Fruit fly (Drosophila melanogaster) whole organism, embryonic: Measurements from ENCODE around the gene Orct2.
A peak's percentile ranks its signal among the peaks of the same experiment; 100 is the strongest.

Experiments used
- BtbVII ChIP-seq: fragments of 200-800 bp; sonication (Bioruptor generic); optimal IDR thresholded peaks from 3 replicates; lab custom pipeline; 2017; ENCODE audit warnings: missing biosample characterization, mild to moderate bottlenecking, missing genetic modification characterization
- CG10654 ChIP-seq: fragments of 200-800 bp; sonication (Bioruptor generic); optimal IDR thresholded peaks from 2 replicates; lab custom pipeline; 2016; ENCODE audit warnings: missing biosample characterization, missing genetic modification characterization
- CG11560 ChIP-seq: fragments of 200-800 bp; sonication (Bioruptor generic); IDR thresholded peaks from 3 replicates; pipeline ENCODE4 v1.3.6; 2022; ENCODE audit warnings: missing biosample characterization, missing genetic modification characterization
- CG12155 ChIP-seq: fragments of 200-800 bp; sonication (Bioruptor generic); optimal IDR thresholded peaks from 3 replicates; lab custom pipeline; 2016; ENCODE audit warnings: missing biosample characterization, missing genetic modification characterization
- CG12236 ChIP-seq: fragments of 200-800 bp; sonication (Bioruptor generic); optimal IDR thresholded peaks from 2 replicates; lab custom pipeline; 2016; ENCODE audit warnings: missing biosample characterization, missing genetic modification characterization
- CG12299 ChIP-seq: fragments of 200-800 bp; sonication (Bioruptor generic); optimal IDR thresholded peaks from 2 replicates; lab custom pipeline; 2018; ENCODE audit warnings: missing biosample characterization, mild to moderate bottlenecking, missing genetic modification characterization
- CG13287 ChIP-seq: fragments of 200-800 bp; sonication (Bioruptor generic); IDR thresholded peaks from 2 replicates; pipeline ENCODE4 v1.3.6; 2022; ENCODE audit warnings: missing biosample characterization, missing genetic modification characterization; ENCODE audit not compliant: partially characterized antibody
- CG14667 ChIP-seq: fragments of 200-800 bp; sonication (Bioruptor generic); IDR thresholded peaks from 2 replicates; pipeline ENCODE4 v1.3.6; 2022; ENCODE audit warnings: missing biosample characterization, missing genetic modification characterization
- CG14860 ChIP-seq: fragments of 200-800 bp; sonication (Bioruptor generic); IDR thresholded peaks from 3 replicates; pipeline ENCODE4 v1.3.6; 2022; ENCODE audit warnings: missing biosample characterization, missing genetic modification characterization; ENCODE audit not compliant: partially characterized antibody
- CG15696 ChIP-seq: fragments of 200-800 bp; sonication (Bioruptor generic); optimal IDR thresholded peaks from 2 replicates; lab custom pipeline; 2019; ENCODE audit warnings: missing biosample characterization, mild to moderate bottlenecking, missing genetic modification characterization, moderate library complexity
- CG1603 ChIP-seq: fragments of 200-800 bp; sonication (Bioruptor generic); optimal IDR thresholded peaks from 2 replicates; lab custom pipeline; 2019; ENCODE audit warnings: missing biosample characterization, mild to moderate bottlenecking, missing genetic modification characterization, moderate library complexity
- CG18476 ChIP-seq: fragments of 200-800 bp; sonication (Bioruptor generic); optimal IDR thresholded peaks from 2 replicates; lab custom pipeline; 2016; ENCODE audit warnings: missing biosample characterization, mild to moderate bottlenecking, missing genetic modification characterization
- CG30403 ChIP-seq: fragments of 200-800 bp; sonication (Bioruptor generic); optimal IDR thresholded peaks from 3 replicates; lab custom pipeline; 2016; ENCODE audit warnings: missing biosample characterization, missing genetic modification characterization
- CG3281 ChIP-seq: fragments of 200-800 bp; sonication (Bioruptor generic); optimal IDR thresholded peaks from 3 replicates; lab custom pipeline; 2017; ENCODE audit warnings: missing biosample characterization, mild to moderate bottlenecking, missing genetic modification characterization
- CG6654 ChIP-seq: fragments of 200-800 bp; sonication (Bioruptor generic); optimal IDR thresholded peaks from 2 replicates; lab custom pipeline; 2017; ENCODE audit warnings: missing biosample characterization, mild to moderate bottlenecking, missing genetic modification characterization
- CG6765 ChIP-seq: fragments of 200-800 bp; sonication (Bioruptor generic); optimal IDR thresholded peaks from 3 replicates; lab custom pipeline; 2017; ENCODE audit warnings: missing biosample characterization, mild to moderate bottlenecking, missing genetic modification characterization
- CG7786 ChIP-seq: fragments of 200-800 bp; sonication (Bioruptor generic); optimal IDR thresholded peaks from 2 replicates; lab custom pipeline; 2016; ENCODE audit warnings: missing biosample characterization, missing genetic modification characterization
- CG8290 ChIP-seq, 3 experiments: fragments of 200-800 bp; sonication (Bioruptor generic); optimal IDR thresholded peaks; 2 replicates each; lab custom pipeline; 2016 to 2019; ENCODE audit warnings: missing biosample characterization in 3 of 3, missing genetic modification characterization in 3 of 3, mild to moderate bottlenecking in 2 of 3, moderate library complexity in 1 of 3
- CG8924 ChIP-seq: fragments of 200-800 bp; optimal IDR thresholded peaks from 3 replicates; lab custom pipeline; 2019; ENCODE audit warnings: missing biosample characterization, mild to moderate bottlenecking, missing genetic modification characterization, moderate library complexity
- CG9215 ChIP-seq: fragments of 200-800 bp; sonication (Bioruptor generic); IDR thresholded peaks from 2 replicates; pipeline ENCODE4 v1.3.6; 2022; ENCODE audit warnings: missing biosample characterization, missing genetic modification characterization
- Chrac-16 ChIP-seq: fragments of 200-800 bp; sonication (Bioruptor generic); optimal IDR thresholded peaks from 3 replicates; lab custom pipeline; 2016; ENCODE audit warnings: missing biosample characterization, missing genetic modification characterization
- E2f2 ChIP-seq: fragments of 200-800 bp; sonication (Bioruptor generic); IDR thresholded peaks from 2 replicates; pipeline ENCODE4 v1.3.6; 2022; ENCODE audit warnings: missing biosample characterization, missing genetic modification characterization
- H2.0 ChIP-seq: fragments of 200-800 bp; sonication (Bioruptor generic); IDR thresholded peaks from 2 replicates; pipeline ENCODE4 v1.3.6; 2022; ENCODE audit warnings: missing biosample characterization, missing genetic modification characterization
- Hey ChIP-seq: fragments of 200-800 bp; sonication (Bioruptor generic); optimal IDR thresholded peaks from 3 replicates; lab custom pipeline; 2018; ENCODE audit warnings: missing biosample characterization, mild to moderate bottlenecking, missing genetic modification characterization
- Lpt ChIP-seq: fragments of >200 bp; optimal IDR thresholded peaks from 2 replicates; lab custom pipeline; 2018; ENCODE audit warnings: missing biosample characterization, missing genetic modification characterization
- Nf-YB ChIP-seq: fragments of 200-800 bp; sonication (Bioruptor generic); optimal IDR thresholded peaks from 3 replicates; lab custom pipeline; 2019; ENCODE audit warnings: missing biosample characterization, mild to moderate bottlenecking, missing genetic modification characterization, moderate library complexity
- NfI ChIP-seq: fragments of 200-800 bp; sonication (Bioruptor generic); optimal IDR thresholded peaks from 3 replicates; lab custom pipeline; 2018; ENCODE audit warnings: missing biosample characterization, mild to moderate bottlenecking, missing genetic modification characterization, moderate library complexity
- Ravus ChIP-seq: fragments of 200-800 bp; sonication (Bioruptor generic); IDR thresholded peaks from 2 replicates; pipeline ENCODE4 v1.3.6; 2022; ENCODE audit warnings: missing biosample characterization, missing genetic modification characterization
- Sry-β ChIP-seq: fragments of 200-800 bp; sonication (Bioruptor generic); optimal IDR thresholded peaks from 2 replicates; lab custom pipeline; 2018; ENCODE audit warnings: missing biosample characterization, mild to moderate bottlenecking, missing genetic modification characterization, moderate library complexity
- Ssrp ChIP-seq: fragments of 200-800 bp; sonication (Bioruptor generic); optimal IDR thresholded peaks from 2 replicates; lab custom pipeline; 2018; ENCODE audit warnings: missing biosample characterization, mild to moderate bottlenecking, missing genetic modification characterization, moderate library complexity
- bcd ChIP-seq: fragments of 200-800 bp; sonication (Bioruptor generic); optimal IDR thresholded peaks from 2 replicates; lab custom pipeline; 2017; ENCODE audit warnings: missing biosample characterization, mild to moderate bottlenecking, missing genetic modification characterization
- chif ChIP-seq, 2 experiments: fragments of 200-800 bp; sonication (Bioruptor generic); optimal IDR thresholded peaks; 3 replicates each; lab custom pipeline; 2016; ENCODE audit warnings: missing biosample characterization in 2 of 2, missing genetic modification characterization in 2 of 2
- en ChIP-seq: fragments of 200-800 bp; sonication (Bioruptor generic); optimal IDR thresholded peaks from 2 replicates; lab custom pipeline; 2016; ENCODE audit warnings: missing biosample characterization, missing genetic modification characterization
- esg ChIP-seq: fragments of 200-800 bp; sonication (Bioruptor generic); conservative IDR thresholded peaks from 2 replicates; pipeline ENCODE4 v1.3.6; 2022; ENCODE audit warnings: missing biosample characterization, missing genetic modification characterization
- ewg ChIP-seq: fragments of 200-800 bp; sonication (Bioruptor generic); optimal IDR thresholded peaks from 3 replicates; lab custom pipeline; 2017; ENCODE audit warnings: mild to moderate bottlenecking, missing biosample characterization, missing genetic modification reagents, missing genetic modification characterization
- fd96Cb ChIP-seq: fragments of 200-800 bp; sonication (Bioruptor generic); optimal IDR thresholded peaks from 2 replicates; lab custom pipeline; 2018; ENCODE audit warnings: missing biosample characterization, mild to moderate bottlenecking, missing genetic modification characterization, moderate library complexity
- gem ChIP-seq: fragments of 200-800 bp; sonication (Bioruptor generic); optimal IDR thresholded peaks from 2 replicates; lab custom pipeline; 2019; ENCODE audit warnings: missing biosample characterization, mild to moderate bottlenecking, missing genetic modification characterization, moderate library complexity
- gro ChIP-seq: fragments of 200-800 bp; sonication (Bioruptor generic); optimal IDR thresholded peaks from 2 replicates; lab custom pipeline; 2016; ENCODE audit warnings: missing biosample characterization, missing genetic modification characterization
- knrl ChIP-seq: fragments of 200-800 bp; sonication (Bioruptor generic); IDR thresholded peaks from 3 replicates; pipeline ENCODE4 v1.3.6; 2022; ENCODE audit warnings: missing biosample characterization, missing genetic modification characterization; ENCODE audit not compliant: partially characterized antibody
- pnt ChIP-seq: fragments of 200-800 bp; sonication (Bioruptor generic); optimal IDR thresholded peaks from 3 replicates; lab custom pipeline; 2016; ENCODE audit warnings: missing biosample characterization, missing genetic modification characterization
- prd ChIP-seq, 3 experiments: fragments of >200 bp in 2 of 3; fragments of 200-800 bp in 1 of 3; sonication (Bioruptor generic) in 1 of 3; optimal IDR thresholded peaks in 2 of 3; IDR thresholded peaks in 1 of 3; 2 replicates in 2 of 3; 3 replicates in 1 of 3; pipeline versions ENCODE4 v1.3.6 to Lab custom; 2017 to 2022; ENCODE audit warnings: missing biosample characterization in 1 of 3, missing genetic modification characterization in 1 of 3
- pros ChIP-seq: fragments of 200-800 bp; sonication (Bioruptor generic); optimal IDR thresholded peaks from 3 replicates; lab custom pipeline; 2019; ENCODE audit warnings: missing biosample characterization, mild to moderate bottlenecking, missing genetic modification characterization, moderate library complexity
- pzg ChIP-seq: fragments of 200-800 bp; sonication (Bioruptor generic); optimal IDR thresholded peaks from 3 replicates; lab custom pipeline; 2018; ENCODE audit warnings: missing biosample characterization, mild to moderate bottlenecking, missing genetic modification characterization, moderate library complexity
- run ChIP-seq: fragments of 200-800 bp; sonication (Bioruptor generic); optimal IDR thresholded peaks from 3 replicates; lab custom pipeline; 2018; ENCODE audit warnings: missing biosample characterization, mild to moderate bottlenecking, missing genetic modification characterization
- slbo ChIP-seq: fragments of 200-800 bp; sonication (Bioruptor generic); IDR thresholded peaks from 2 replicates; pipeline ENCODE4 v1.3.6; 2022; ENCODE audit warnings: missing biosample characterization, missing genetic modification characterization
- slou ChIP-seq: fragments of 200-800 bp; sonication (Bioruptor generic); optimal IDR thresholded peaks from 3 replicates; lab custom pipeline; 2016; ENCODE audit warnings: missing biosample characterization, missing genetic modification characterization
- twi ChIP-seq: fragments of 200-800 bp; optimal IDR thresholded peaks from 2 replicates; lab custom pipeline; 2019; ENCODE audit warnings: missing biosample characterization, mild to moderate bottlenecking, missing genetic modification characterization, moderate library complexity
- vnd ChIP-seq: fragments of 200-800 bp; sonication (Bioruptor generic); IDR thresholded peaks from 3 replicates; pipeline ENCODE4 v1.3.6; 2022; ENCODE audit warnings: missing biosample characterization, missing genetic modification characterization; ENCODE audit not compliant: partially characterized antibody
- zfh1 ChIP-seq: fragments of 200-800 bp; sonication (Bioruptor generic); IDR thresholded peaks from 3 replicates; pipeline ENCODE4 v1.3.6; 2022; ENCODE audit warnings: missing biosample characterization, missing genetic modification characterization

Orct2 gene

DNA sequence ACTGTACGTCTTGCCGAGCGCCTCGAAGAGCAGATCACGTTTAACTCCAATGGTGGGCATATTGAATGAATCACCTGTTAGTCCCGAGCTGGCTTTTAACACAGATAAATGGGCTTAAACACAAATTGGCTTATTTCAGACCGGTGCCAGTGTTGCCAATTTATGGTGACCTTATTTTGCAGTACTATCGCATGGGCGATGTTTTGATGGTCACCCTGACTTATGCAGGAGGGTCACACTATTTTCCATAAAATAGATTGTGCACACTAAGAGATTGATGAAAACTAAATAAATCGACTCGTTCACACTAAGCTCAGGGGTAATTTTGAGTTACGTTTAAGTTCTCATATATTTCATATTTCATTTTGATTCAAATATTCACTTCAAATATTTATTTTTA is 20.3 kb upstream of the Orct2 start, which contains the start of gene beta-PheRS (continued):
- peak; percentile 88 for TF ChIP-seq CG8290 (GFP tag; optimal IDR thresholded peaks at IDR 0.05; lab: Kevin White, UChicago)
- peak in 1 of 2 experiments; percentile 80 for TF ChIP-seq CG8290 (tag; optimal IDR thresholded peaks at IDR 0.05; lab: Kevin White, UChicago)
- no peak for TF ChIP-seq CG6654 (GFP tag; lab: Kevin White, UChicago)
- TF ChIP-seq fd96Cb, result peak; percentile 41
- TF ChIP-seq NfI (GFP tag; lab: Kevin White, UChicago), result peak; percentile 58
- TF ChIP-seq Ssrp, result peak; percentile 23
- no peak for TF ChIP-seq CG3281 (GFP tag; lab: Kevin White, UChicago)
- TF ChIP-seq CG15696 (tag; lab: Kevin White, UChicago), result peak; percentile 22
- peak; percentile 55 for TF ChIP-seq H2.0
- 0 out of 2 replicates have a peak, but pooled peaks have one; percentile 29 for TF ChIP-seq esg
- peak; percentile 4 for TF ChIP-seq CG18476 (GFP tag; lab: Kevin White, UChicago)
- TF ChIP-seq CG6765 (GFP tag; lab: Kevin White, UChicago), result no peak
- no peak for TF ChIP-seq CG12236
- no peak for TF ChIP-seq slou
- TF ChIP-seq run (tag; lab: Kevin White, UChicago), result no peak
- TF ChIP-seq Hey (tag; lab: Kevin White, UChicago), result no peak
- peak; percentile 56; the same call in 1 of the 2 replicates for TF ChIP-seq E2f2 (GFP tag; lab: Robert Waterston, UW)
- no peak for TF ChIP-seq gem (tag; lab: Kevin White, UChicago)
- TF ChIP-seq prd (optimal IDR thresholded peaks at IDR 0.05; lab: Kevin White, UChicago), result no peak
- peak; percentile 54; the same call in 1 of the 3 replicates for TF ChIP-seq prd (GFP tag; IDR thresholded peaks at IDR 0.05; lab: Robert Waterston, UW)
- peak; percentile 90 for TF ChIP-seq vnd
- TF ChIP-seq CG30403, result peak; percentile 61
- TF ChIP-seq slbo (GFP tag; lab: Robert Waterston, UW), result peak; percentile 83
- peak; percentile 99 for TF ChIP-seq pzg (GFP tag; lab: Kevin White, UChicago)
- peak; percentile 92 for TF ChIP-seq knrl (GFP tag; lab: Robert Waterston, UW)
- peak; percentile 35 for TF ChIP-seq CG10654
- TF ChIP-seq Chrac-16 (GFP tag; lab: Kevin White, UChicago), result peak; percentile 29
- peak; percentile 56 for TF ChIP-seq gro (GFP tag; lab: Kevin White, UChicago)
- TF ChIP-seq CG8924 (tag; lab: Kevin White, UChicago), result no peak
- TF ChIP-seq CG12299, result peak; percentile 20
- peak; percentile 80 for TF ChIP-seq CG14860
- no peak for TF ChIP-seq Nf-YB (GFP tag; lab: Kevin White, UChicago)
- no peak for TF ChIP-seq CG11560
- TF ChIP-seq ewg (GFP tag; lab: Kevin White, UChicago), result no peak
- TF ChIP-seq CG13287 (GFP tag; lab: Robert Waterston, UW), result peak; percentile 97
- no peak for TF ChIP-seq CG1603
- peak; percentile 27 to 41 for TF ChIP-seq chif (GFP tag; optimal IDR thresholded peaks at IDR 0.05; lab: Kevin White, UChicago)
- TF ChIP-seq en (GFP tag; lab: Kevin White, UChicago), result no peak
- TF ChIP-seq Sry-β (GFP tag; lab: Kevin White, UChicago), result peak; percentile 70
- no peak for TF ChIP-seq Ravus (GFP tag; lab: Robert Waterston, UW)
- peak; percentile 50; the same call in 1 of the 2 replicates for TF ChIP-seq CG9215 (GFP tag; lab: Robert Waterston, UW)
- TF ChIP-seq bcd (GFP tag; lab: Kevin White, UChicago), result no peak
- no peak for TF ChIP-seq twi
- no peak for TF ChIP-seq CG14667 (GFP tag; lab: Robert Waterston, UW)
- peak; percentile 48 for TF ChIP-seq CG7786 (GFP tag; lab: Kevin White, UChicago)
- peak; percentile 52 for TF ChIP-seq CG12155 (GFP tag; lab: Kevin White, UChicago)
- peak; percentile 37 for TF ChIP-seq pnt (GFP tag; lab: Kevin White, UChicago)
- no peak for TF ChIP-seq Lpt (GFP tag; lab: Kevin White, UChicago)
- no peak for TF ChIP-seq pros (GFP tag; lab: Kevin White, UChicago)
- no peak for TF ChIP-seq BtbVII (GFP tag; lab: Kevin White, UChicago)
- TF ChIP-seq zfh1 (GFP tag; lab: Robert Waterston, UW), result no peak
